Fruit fly (Drosophila melanogaster) whole organism, embryonic: Measurements from ENCODE around the gene Nckx30C.
A peak's percentile ranks its signal among the peaks of the same experiment; 100 is the strongest.

Source experiments
- Bgb ChIP-seq: fragments of 200-800 bp; sonication (Bioruptor generic); IDR thresholded peaks from 2 replicates; pipeline ENCODE4 v1.3.6; 2022; ENCODE audit warnings: missing biosample characterization, missing genetic modification characterization; ENCODE audit not compliant: partially characterized antibody
- CG10543 ChIP-seq: fragments of 200-800 bp; sonication (Bioruptor generic); optimal IDR thresholded peaks from 3 replicates; lab custom pipeline; 2017; ENCODE audit warnings: missing biosample characterization, mild to moderate bottlenecking, missing genetic modification characterization, moderate library complexity
- CG12071 ChIP-seq: fragments of 200-800 bp; sonication (Bioruptor generic); optimal IDR thresholded peaks from 3 replicates; lab custom pipeline; 2018; ENCODE audit warnings: missing biosample characterization, mild to moderate bottlenecking, missing genetic modification characterization
- CG13287 ChIP-seq: fragments of 200-800 bp; sonication (Bioruptor generic); IDR thresholded peaks from 2 replicates; pipeline ENCODE4 v1.3.6; 2022; ENCODE audit warnings: missing biosample characterization, missing genetic modification characterization; ENCODE audit not compliant: partially characterized antibody
- CG1602 ChIP-seq: fragments of 200-800 bp; sonication (Bioruptor generic); optimal IDR thresholded peaks from 3 replicates; lab custom pipeline; 2016; ENCODE audit warnings: missing biosample characterization, missing genetic modification characterization
- CG17359 ChIP-seq: fragments of 200-800 bp; sonication (Bioruptor generic); optimal IDR thresholded peaks from 3 replicates; lab custom pipeline; 2018; ENCODE audit warnings: missing biosample characterization, mild to moderate bottlenecking, missing genetic modification characterization, moderate library complexity
- CG17385 ChIP-seq: fragments of 200-800 bp; sonication (Bioruptor generic); optimal IDR thresholded peaks from 3 replicates; lab custom pipeline; 2018; ENCODE audit warnings: missing biosample characterization, mild to moderate bottlenecking, missing genetic modification characterization
- CG2129 ChIP-seq: fragments of 200-800 bp; sonication (Bioruptor generic); IDR thresholded peaks from 2 replicates; pipeline ENCODE4 v1.3.6; 2022; ENCODE audit warnings: missing biosample characterization, missing genetic modification characterization; ENCODE audit not compliant: partially characterized antibody
- CG2875 ChIP-seq: fragments of 200-800 bp; sonication (Bioruptor generic); optimal IDR thresholded peaks from 2 replicates; lab custom pipeline; 2017; ENCODE audit warnings: missing biosample characterization, mild to moderate bottlenecking, missing genetic modification characterization, missing genetic modification reagents
- CG4707 ChIP-seq: fragments of 200-800 bp; sonication (Bioruptor generic); optimal IDR thresholded peaks from 2 replicates; lab custom pipeline; 2018; ENCODE audit warnings: missing biosample characterization, mild to moderate bottlenecking, missing genetic modification characterization, moderate library complexity
- CG6854 ChIP-seq: fragments of 200-800 bp; sonication (Bioruptor generic); optimal IDR thresholded peaks from 3 replicates; lab custom pipeline; 2017; ENCODE audit warnings: missing biosample characterization, mild to moderate bottlenecking, missing genetic modification characterization
- CG7839 ChIP-seq: fragments of 200-800 bp; sonication (Bioruptor generic); optimal IDR thresholded peaks from 3 replicates; lab custom pipeline; 2018; ENCODE audit warnings: missing biosample characterization, mild to moderate bottlenecking, missing genetic modification characterization, moderate library complexity
- CG7928 ChIP-seq: fragments of 200-800 bp; sonication (Bioruptor generic); optimal IDR thresholded peaks from 2 replicates; lab custom pipeline; 2017; ENCODE audit warnings: missing biosample characterization, mild to moderate bottlenecking, missing genetic modification characterization
- Dbx ChIP-seq: fragments of 200-800 bp; sonication (Bioruptor generic); IDR thresholded peaks from 3 replicates; pipeline ENCODE4 v1.3.6; 2022; ENCODE audit warnings: missing biosample characterization, missing genetic modification characterization
- E2f1 ChIP-seq: fragments of 200-800 bp; sonication (Bioruptor generic); IDR thresholded peaks from 2 replicates; pipeline ENCODE4 v1.3.6; 2022; ENCODE audit warnings: missing biosample characterization, missing genetic modification characterization
- Gug ChIP-seq: fragments of 200-800 bp; sonication (Bioruptor generic); IDR thresholded peaks from 4 replicates; pipeline ENCODE4 v1.3.6; 2022; ENCODE audit warnings: missing biosample characterization, missing genetic modification characterization
- Hr51 ChIP-seq, 2 experiments: fragments of 200-800 bp; sonication (Bioruptor generic); optimal IDR thresholded peaks; 2 replicates in 1 of 2; 3 replicates in 1 of 2; lab custom pipeline; 2016 to 2018; ENCODE audit warnings: missing biosample characterization in 2 of 2, missing genetic modification characterization in 2 of 2, mild to moderate bottlenecking in 1 of 2, moderate library complexity in 1 of 2
- Lim3 ChIP-seq: fragments of 200-800 bp; sonication (Bioruptor generic); IDR thresholded peaks from 2 replicates; pipeline ENCODE4 v1.3.6; 2022; ENCODE audit warnings: missing biosample characterization, missing genetic modification characterization
- Myb ChIP-seq: fragments of 200-800 bp; sonication (Bioruptor generic); optimal IDR thresholded peaks from 2 replicates; lab custom pipeline; 2016; ENCODE audit warnings: missing biosample characterization, missing genetic modification characterization
- NFAT ChIP-seq: fragments of 200-800 bp; sonication (Bioruptor generic); IDR thresholded peaks from 2 replicates; pipeline ENCODE4 v1.3.6; 2022; ENCODE audit warnings: missing biosample characterization, missing genetic modification characterization
- Oli ChIP-seq: fragments of 200-800 bp; sonication (Bioruptor generic); optimal IDR thresholded peaks from 2 replicates; lab custom pipeline; 2018; ENCODE audit warnings: missing biosample characterization, mild to moderate bottlenecking, missing genetic modification characterization, moderate library complexity
- Ravus ChIP-seq: fragments of 200-800 bp; sonication (Bioruptor generic); IDR thresholded peaks from 2 replicates; pipeline ENCODE4 v1.3.6; 2022; ENCODE audit warnings: missing biosample characterization, missing genetic modification characterization
- Sry-δ ChIP-seq: fragments of 200-800 bp; sonication (Bioruptor generic); optimal IDR thresholded peaks from 2 replicates; lab custom pipeline; 2016; ENCODE audit warnings: missing biosample characterization, missing genetic modification characterization
- Ssrp ChIP-seq: fragments of 200-800 bp; sonication (Bioruptor generic); optimal IDR thresholded peaks from 2 replicates; lab custom pipeline; 2018; ENCODE audit warnings: missing biosample characterization, mild to moderate bottlenecking, missing genetic modification characterization, moderate library complexity
- TFAM ChIP-seq: fragments of 200-800 bp; sonication (Bioruptor generic); optimal IDR thresholded peaks from 2 replicates; lab custom pipeline; 2017; ENCODE audit warnings: missing biosample characterization, missing genetic modification characterization, inconsistent platforms
- Taf1 ChIP-seq: fragments of 200-800 bp; sonication (Bioruptor generic); IDR thresholded peaks from 2 replicates; pipeline ENCODE4 v1.3.6; 2022; ENCODE audit warnings: missing biosample characterization, missing genetic modification characterization
- bsh ChIP-seq, 2 experiments: fragments of 200-800 bp; sonication (Bioruptor generic); optimal IDR thresholded peaks; 2 replicates each; lab custom pipeline; 2017 to 2018; ENCODE audit warnings: mild to moderate bottlenecking in 2 of 2, missing biosample characterization in 2 of 2, missing genetic modification characterization in 2 of 2, moderate library complexity in 1 of 2
- cad ChIP-seq: fragments of >200 bp; optimal IDR thresholded peaks from 2 replicates; lab custom pipeline; 2017; ENCODE audit warnings: missing biosample characterization, missing genetic modification characterization
- cas ChIP-seq: fragments of 200-800 bp; sonication (Bioruptor generic); IDR thresholded peaks from 2 replicates; pipeline ENCODE4 v1.3.6; 2022; ENCODE audit warnings: missing biosample characterization, missing genetic modification characterization
- chif ChIP-seq, 2 experiments: fragments of 200-800 bp; sonication (Bioruptor generic); optimal IDR thresholded peaks; 3 replicates each; lab custom pipeline; 2016; ENCODE audit warnings: missing biosample characterization in 2 of 2, missing genetic modification characterization in 2 of 2
- chn ChIP-seq: fragments of 200-800 bp; sonication (Bioruptor generic); optimal IDR thresholded peaks from 2 replicates; lab custom pipeline; 2016; ENCODE audit warnings: missing biosample characterization, missing genetic modification characterization
- crp ChIP-seq, 2 experiments: fragments of 200-800 bp; sonication (Bioruptor generic); optimal IDR thresholded peaks; 2 replicates in 1 of 2; 3 replicates in 1 of 2; lab custom pipeline; 2017; ENCODE audit warnings: missing biosample characterization in 2 of 2, missing genetic modification characterization in 2 of 2, mild to moderate bottlenecking in 1 of 2, moderate library complexity in 1 of 2
- eyg ChIP-seq: fragments of 200-800 bp; sonication (Bioruptor generic); optimal IDR thresholded peaks from 3 replicates; lab custom pipeline; 2016; ENCODE audit warnings: missing biosample characterization, missing genetic modification characterization
- fd3F ChIP-seq: fragments of 200-800 bp; sonication (Bioruptor generic); optimal IDR thresholded peaks from 2 replicates; lab custom pipeline; 2018; ENCODE audit warnings: missing biosample characterization, mild to moderate bottlenecking, missing genetic modification characterization, moderate library complexity
- fd96Cb ChIP-seq: fragments of 200-800 bp; sonication (Bioruptor generic); optimal IDR thresholded peaks from 2 replicates; lab custom pipeline; 2018; ENCODE audit warnings: missing biosample characterization, mild to moderate bottlenecking, missing genetic modification characterization, moderate library complexity
- gsb-n ChIP-seq: fragments of 200-800 bp; sonication (Bioruptor generic); optimal IDR thresholded peaks from 3 replicates; lab custom pipeline; 2018; ENCODE audit warnings: missing biosample characterization, mild to moderate bottlenecking, missing genetic modification characterization
- ham ChIP-seq: fragments of 200-800 bp; sonication (Bioruptor generic); IDR thresholded peaks from 2 replicates; pipeline ENCODE4 v1.3.6; 2022; ENCODE audit warnings: missing biosample characterization, missing genetic modification characterization
- klu ChIP-seq: fragments of 200-800 bp; sonication (Bioruptor generic); IDR thresholded peaks from 2 replicates; pipeline ENCODE4 v1.3.6; 2022; ENCODE audit warnings: missing biosample characterization, missing genetic modification characterization
- lola ChIP-seq, 3 experiments: fragments of >200 bp in 2 of 3; fragments of 200-800 bp in 1 of 3; sonication (Bioruptor generic) in 1 of 3; optimal IDR thresholded peaks; 2 replicates each; lab custom pipeline; 2017 to 2019; ENCODE audit warnings: missing biosample characterization in 3 of 3, missing genetic modification characterization in 3 of 3, mild to moderate bottlenecking in 1 of 3, moderate library complexity in 1 of 3
- nerfin-1 ChIP-seq: fragments of 200-800 bp; sonication (Bioruptor generic); optimal IDR thresholded peaks from 3 replicates; lab custom pipeline; 2019; ENCODE audit warnings: missing biosample characterization, mild to moderate bottlenecking, missing genetic modification characterization, moderate library complexity
- org-1 ChIP-seq: fragments of 200-800 bp; sonication (Bioruptor generic); optimal IDR thresholded peaks from 2 replicates; lab custom pipeline; 2017; ENCODE audit warnings: missing biosample characterization, missing genetic modification characterization
- prd ChIP-seq, 3 experiments: fragments of >200 bp in 2 of 3; fragments of 200-800 bp in 1 of 3; sonication (Bioruptor generic) in 1 of 3; optimal IDR thresholded peaks in 2 of 3; IDR thresholded peaks in 1 of 3; 2 replicates in 2 of 3; 3 replicates in 1 of 3; pipeline versions ENCODE4 v1.3.6 to Lab custom; 2017 to 2022; ENCODE audit warnings: missing biosample characterization in 1 of 3, missing genetic modification characterization in 1 of 3
- pzg ChIP-seq: fragments of 200-800 bp; sonication (Bioruptor generic); optimal IDR thresholded peaks from 3 replicates; lab custom pipeline; 2018; ENCODE audit warnings: missing biosample characterization, mild to moderate bottlenecking, missing genetic modification characterization, moderate library complexity
- sisA ChIP-seq: fragments of 200-800 bp; sonication (Bioruptor generic); IDR thresholded peaks from 2 replicates; pipeline ENCODE4 v1.3.6; 2022; ENCODE audit warnings: missing biosample characterization, missing genetic modification characterization
- trem ChIP-seq: fragments of 200-800 bp; optimal IDR thresholded peaks from 3 replicates; lab custom pipeline; 2019; ENCODE audit warnings: missing biosample characterization, mild to moderate bottlenecking, missing genetic modification characterization, moderate library complexity
- unpg ChIP-seq: fragments of 200-800 bp; sonication (Bioruptor generic); optimal IDR thresholded peaks from 3 replicates; lab custom pipeline; 2018; ENCODE audit warnings: missing biosample characterization, mild to moderate bottlenecking, missing genetic modification characterization, moderate library complexity

Nckx30C gene

dm6 chr2L:9692364-9693348, 53.6 kb downstream of the Nckx30C start (continued):
- TF ChIP-seq CG2875 (GFP tag; lab: Kevin White, UChicago) (no peak), Ssrp (tag; lab: Kevin White, UChicago) (peak; percentile 14), Dbx (GFP tag; lab: Robert Waterston, UW) (peak; percentile 89), pzg (no peak), Myb (GFP tag; lab: Kevin White, UChicago) (no peak), CG17359 (tag; lab: Kevin White, UChicago) (peak; percentile 60), CG13287 (peak; percentile 10; the same call in 1 of the 2 replicates), chif (GFP tag; optimal IDR thresholded peaks at IDR 0.05; lab: Kevin White, UChicago) (no peak), E2f1 (GFP tag; lab: Robert Waterston, UW) (peak; percentile 86), CG10543 (GFP tag; lab: Kevin White, UChicago) (peak; percentile 26), NFAT (GFP tag; lab: Robert Waterston, UW) (peak; percentile 88), lola (GFP tag; optimal IDR thresholded peaks at IDR 0.05; lab: Kevin White, UChicago) (no peak), cad (GFP tag; lab: Kevin White, UChicago) (no peak), trem (tag; lab: Kevin White, UChicago) (no peak), crp (GFP tag; optimal IDR thresholded peaks at IDR 0.05; lab: Kevin White, UChicago) (no peak), Oli (tag; lab: Kevin White, UChicago) (peak; percentile 59), chn (GFP tag; lab: Kevin White, UChicago) (peak; percentile 10), CG4707 (GFP tag; lab: Kevin White, UChicago) (no peak), Gug (GFP tag; lab: Robert Waterston, UW) (peak; percentile 47; the same call in 1 of the 4 replicates), fd3F (GFP tag; lab: Kevin White, UChicago) (peak; percentile 66), gsb-n (tag; lab: Kevin White, UChicago) (no peak), Hr51 (GFP tag; optimal IDR thresholded peaks at IDR 0.05; lab: Kevin White, UChicago) (peak; percentile 15 to 78), CG17385 (GFP tag; lab: Kevin White, UChicago) (peak; percentile 63), sisA (GFP tag; lab: Robert Waterston, UW) (peak; percentile 69; the same call in 1 of the 2 replicates), CG7928 (peak; percentile 6), Ravus (GFP tag; lab: Robert Waterston, UW) (peak; percentile 50), Lim3 (GFP tag; lab: Robert Waterston, UW) (no peak), CG12071 (GFP tag; lab: Kevin White, UChicago) (no peak), ham (GFP tag; lab: Robert Waterston, UW) (peak; percentile 48; the same call in 1 of the 2 replicates), Bgb (GFP tag; lab: Robert Waterston, UW) (no peak), CG1602 (GFP tag; lab: Kevin White, UChicago) (peak; percentile 16), Sry-δ (GFP tag; lab: Kevin White, UChicago) (no peak), CG2129 (GFP tag; lab: Robert Waterston, UW) (no peak), CG6854 (peak; percentile 56), prd (optimal IDR thresholded peaks at IDR 0.05; lab: Kevin White, UChicago) (no peak), prd (GFP tag; IDR thresholded peaks at IDR 0.05; lab: Robert Waterston, UW) (peak; percentile 85), TFAM (GFP tag; lab: Kevin White, UChicago) (no peak), nerfin-1 (tag; lab: Kevin White, UChicago) (no peak), fd96Cb (tag; lab: Kevin White, UChicago) (peak; percentile 25), Taf1 (GFP tag; lab: Robert Waterston, UW) (peak; percentile 57), klu (peak; percentile 60; the same call in 1 of the 2 replicates), org-1 (GFP tag; lab: Kevin White, UChicago) (peak; percentile 32), eyg (GFP tag; lab: Kevin White, UChicago) (no peak), CG7839 (tag; lab: Kevin White, UChicago) (peak; percentile 71), bsh (GFP tag; optimal IDR thresholded peaks at IDR 0.05; lab: Kevin White, UChicago) (peak in 1 of 2 experiments; percentile 45), unpg (GFP tag; lab: Kevin White, UChicago) (peak; percentile 67), cas (GFP tag; lab: Robert Waterston, UW) (peak; percentile 57)
